Fruit fly (Drosophila melanogaster): ENCODE data around the gene Scp2.

Scp2 gene

DNA sequence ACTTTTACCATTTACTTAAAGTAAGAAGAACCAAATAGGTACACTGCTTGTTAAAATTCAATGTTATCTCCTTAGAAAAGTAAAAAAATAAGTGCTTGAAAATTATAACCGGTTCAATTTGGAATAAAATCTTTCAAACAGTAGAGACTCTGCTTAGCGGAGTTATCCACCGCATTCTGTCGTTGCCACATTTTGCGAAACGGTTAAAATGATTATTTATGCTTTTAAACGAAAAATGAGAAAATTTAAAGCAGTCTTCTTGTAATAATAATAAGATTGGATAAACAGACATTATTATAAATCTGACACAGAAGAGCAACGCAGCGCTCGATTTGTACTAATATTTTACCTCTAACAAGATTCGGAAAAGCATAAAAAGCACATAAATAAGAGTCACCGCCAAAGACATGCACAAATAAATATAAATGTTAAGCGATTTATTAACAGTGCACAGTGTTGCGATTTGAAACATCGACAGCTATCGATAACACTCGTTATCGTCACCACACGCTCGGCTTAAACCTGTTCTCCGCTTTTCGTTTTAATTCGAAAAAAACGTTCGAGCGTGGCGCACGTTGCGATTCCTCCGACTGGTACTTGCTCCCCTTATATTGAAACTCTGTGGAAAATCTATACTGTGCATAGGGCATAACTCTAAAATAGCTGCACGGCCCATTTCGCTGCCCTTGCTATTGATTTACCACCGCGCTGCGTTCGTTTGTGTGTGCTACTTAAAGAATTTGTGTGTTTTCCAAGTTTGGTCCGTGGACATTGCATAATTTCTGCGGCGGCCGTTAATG is 41.5 kb upstream of the Scp2 start, which contains the start of gene Fas1 (continued):
- TF ChIP-seq CrebA (GFP tag; optimal IDR thresholded peaks at IDR 0.05; ENCODE audit: borderline replicate concordance) (no peak), dl (GFP tag; optimal IDR thresholded peaks at IDR 0.05; ENCODE audit: insufficient read depth in 1 of 2, partially characterized antibody in 2 of 2) (no peak), Sp1 (GFP tag; optimal IDR thresholded peaks at IDR 0.05) (no peak), tai (GFP tag; optimal IDR thresholded peaks at IDR 0.05) (no peak), fru (GFP tag; optimal IDR thresholded peaks at IDR 0.05) (peak; percentile 56), OdsH (GFP tag; optimal IDR thresholded peaks at IDR 0.05) (no peak)

DNA sequence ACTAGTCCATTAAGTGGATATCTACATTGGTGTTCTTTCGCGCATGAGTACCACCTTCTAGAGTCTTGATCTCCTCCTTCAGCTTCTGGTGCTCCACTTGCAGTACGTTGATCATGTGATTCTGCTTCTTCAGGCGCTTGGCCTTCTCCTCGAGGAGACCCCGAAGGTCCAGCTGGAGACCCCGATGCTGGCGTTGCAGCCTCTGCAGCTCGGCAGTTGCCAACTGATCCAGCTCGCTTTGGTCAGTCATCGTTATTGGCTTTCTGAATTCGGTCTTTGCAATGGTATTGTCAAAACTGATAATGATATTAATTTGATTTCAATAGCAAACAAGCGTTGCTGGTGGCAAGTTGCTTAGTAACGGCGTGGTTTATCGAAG is 40.9 kb upstream of the Scp2 start, which contains the start of gene Ccdc114:
Gene Ccdc114, minus strand, starts transcription at position 347 of the 379 bp plus-strand sequence.
- TF ChIP-seq lola (GFP tag; optimal IDR thresholded peaks at IDR 0.05) (no peak), sv (GFP tag; optimal IDR thresholded peaks at IDR 0.05) (no peak), Dfd (GFP tag; optimal IDR thresholded peaks at IDR 0.05) (no peak), dsf (GFP tag; optimal IDR thresholded peaks at IDR 0.05; ENCODE audit: borderline replicate concordance) (no peak), Abd-B (GFP tag; optimal IDR thresholded peaks at IDR 0.05) (no peak), usp (GFP tag; optimal IDR thresholded peaks at IDR 0.05) (no peak), HLH106 (tag; optimal IDR thresholded peaks at IDR 0.05) (no peak), CG9705 (GFP tag; optimal IDR thresholded peaks at IDR 0.05) (no peak), sage (GFP tag; optimal IDR thresholded peaks at IDR 0.05) (no peak), GATAd (GFP tag; optimal IDR thresholded peaks at IDR 0.05) (no peak), br (GFP tag; optimal IDR thresholded peaks at IDR 0.05) (no peak), OdsH (GFP tag; optimal IDR thresholded peaks at IDR 0.05) (no peak), foxo (GFP tag; optimal IDR thresholded peaks at IDR 0.05) (no peak), Vsx2 (GFP tag; optimal IDR thresholded peaks at IDR 0.05; ENCODE audit: partially characterized antibody) (no peak), h (GFP tag; optimal IDR thresholded peaks at IDR 0.05) (no peak), dl (GFP tag; optimal IDR thresholded peaks at IDR 0.05; ENCODE audit: insufficient read depth in 1 of 2, partially characterized antibody in 2 of 2) (no peak)

DNA sequence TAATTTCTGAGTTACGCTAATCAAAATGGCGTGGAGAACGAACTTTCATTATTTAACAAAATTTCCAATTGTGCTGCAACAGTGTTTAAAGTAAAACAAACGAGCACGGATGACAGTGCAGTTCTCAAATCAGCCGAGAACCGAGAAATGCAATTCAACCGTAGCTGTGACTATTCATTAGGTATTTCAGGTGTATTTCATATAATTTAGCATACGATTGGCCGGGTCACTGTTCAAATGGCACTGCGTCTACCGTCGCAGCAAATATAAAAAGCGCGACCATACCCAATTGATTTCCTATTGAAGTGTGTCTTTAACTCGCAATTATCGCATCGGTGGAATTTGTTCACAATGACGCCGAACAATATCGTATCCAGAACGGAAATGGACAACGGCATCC is 37.0 kb upstream of the Scp2 start, which contains the start of gene CG14893:
Gene CG14893, plus strand, starts transcription at position 301 of the 400 bp plus-strand sequence.
- TF ChIP-seq Hnf4 (GFP tag; optimal IDR thresholded peaks at IDR 0.05) (no peak), Hr78 (GFP tag; optimal IDR thresholded peaks at IDR 0.05) (no peak), foxo (GFP tag; optimal IDR thresholded peaks at IDR 0.05) (no peak), Sp1 (GFP tag; optimal IDR thresholded peaks at IDR 0.05) (no peak), sage (GFP tag; optimal IDR thresholded peaks at IDR 0.05) (no peak), Mio (GFP tag; optimal IDR thresholded peaks at IDR 0.05) (no peak), dsf (GFP tag; optimal IDR thresholded peaks at IDR 0.05; ENCODE audit: borderline replicate concordance) (no peak), tai (GFP tag; optimal IDR thresholded peaks at IDR 0.05) (no peak)

- no peak for TF ChIP-seq Hnf4 (GFP tag; optimal IDR thresholded peaks at IDR 0.05)
- no peak for TF ChIP-seq CG32264 (GFP tag; optimal IDR thresholded peaks at IDR 0.05)
Observed at dm6 chr3R:16617650-16618049, 34.2 kb upstream of the Scp2 start, which contains the start of gene CG17560. TSS of gene CG17560 (plus strand) at chr3R:16617950.

DNA sequence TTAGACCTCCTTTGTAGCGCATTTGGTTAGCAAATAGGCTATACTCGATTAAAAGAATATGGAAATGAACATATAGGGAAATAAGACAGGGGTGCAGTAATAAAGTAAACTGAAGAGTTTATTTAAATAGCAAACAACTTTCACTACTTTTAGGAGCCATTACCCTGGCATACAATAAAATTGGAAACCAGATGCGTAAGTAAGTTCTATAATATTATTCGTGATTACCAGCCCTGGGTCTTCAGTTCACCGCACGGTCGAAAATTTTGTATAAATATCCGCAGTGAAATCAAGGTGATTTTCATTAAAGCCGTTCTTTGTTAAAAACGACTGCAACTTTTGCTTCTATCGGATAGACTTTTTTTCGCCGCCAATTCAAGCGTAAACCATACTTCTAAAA is 31.5 kb upstream of the Scp2 start, which contains the start of gene CG17562:
Gene CG17562, plus strand, starts transcription at position 301 of the 400 bp plus-strand sequence.
- no peak for TF ChIP-seq dsf (GFP tag; optimal IDR thresholded peaks at IDR 0.05; ENCODE audit: borderline replicate concordance)
- no peak for TF ChIP-seq Vsx2 (GFP tag; optimal IDR thresholded peaks at IDR 0.05; ENCODE audit: partially characterized antibody)
- no peak for TF ChIP-seq ey (GFP tag; optimal IDR thresholded peaks at IDR 0.05)
- no peak for TF ChIP-seq dmrt93B (GFP tag; optimal IDR thresholded peaks at IDR 0.05)
- no peak for TF ChIP-seq CrebA (GFP tag; optimal IDR thresholded peaks at IDR 0.05; ENCODE audit: borderline replicate concordance)
- no peak for TF ChIP-seq N (GFP tag; optimal IDR thresholded peaks at IDR 0.05)
- no peak for TF ChIP-seq Dfd (GFP tag; optimal IDR thresholded peaks at IDR 0.05)
- TF ChIP-seq OdsH (GFP tag; optimal IDR thresholded peaks at IDR 0.05), result no peak
- TF ChIP-seq GATAd (GFP tag; optimal IDR thresholded peaks at IDR 0.05), result no peak
- no peak for TF ChIP-seq jim (GFP tag; optimal IDR thresholded peaks at IDR 0.05)
- TF ChIP-seq h (GFP tag; optimal IDR thresholded peaks at IDR 0.05), result no peak
- TF ChIP-seq Mio (GFP tag; optimal IDR thresholded peaks at IDR 0.05), result no peak
- no peak for TF ChIP-seq Sp1 (GFP tag; optimal IDR thresholded peaks at IDR 0.05)
- no peak for TF ChIP-seq Myc (optimal IDR thresholded peaks at IDR 0.05)
- no peak for TF ChIP-seq Hr78 (GFP tag; optimal IDR thresholded peaks at IDR 0.05)
- TF ChIP-seq tai (GFP tag; optimal IDR thresholded peaks at IDR 0.05), result no peak
